Worm (Caenorhabditis elegans): ENCODE measurements around the gene cyp-35A2.

Gene cyp-35A2

DNA sequence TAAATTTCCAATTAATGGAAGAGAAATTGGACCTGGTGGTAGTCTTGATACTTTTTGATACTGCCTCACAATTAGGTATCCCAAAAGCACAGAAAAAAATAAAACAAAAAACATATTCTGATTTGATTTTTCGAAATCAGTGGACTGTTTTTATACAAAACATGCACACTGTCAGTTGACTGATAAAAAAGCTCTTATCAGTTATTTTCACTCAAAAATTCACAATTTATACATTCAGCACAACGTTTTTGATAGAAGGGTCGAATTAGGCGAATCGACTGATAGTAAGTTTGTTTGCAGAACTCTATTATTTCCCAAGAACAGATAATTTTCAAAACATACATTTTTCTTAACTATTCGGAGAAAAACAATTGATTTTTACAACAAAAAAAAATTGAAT is at the start of gene cyp-35A2:
cyp-35A2 (minus strand) TSS at position 124 of the 400 bp plus-strand sequence.
- TF ChIP-seq flt-1 (GFP tag; IDR thresholded peaks at IDR 0.05) (no peak), F13C5.2 (tag; optimal IDR thresholded peaks at IDR 0.05) (no peak), ceh-13 (GFP tag; optimal IDR thresholded peaks at IDR 0.05) (no peak), hmg-4 (GFP tag; optimal IDR thresholded peaks at IDR 0.05) (no peak), tbx-37 (GFP tag; conservative IDR thresholded peaks at IDR 0.05) (no peak), ama-1 (optimal IDR thresholded peaks at IDR 0.05) (no peak), tra-4 (tag; optimal IDR thresholded peaks at IDR 0.05) (no peak), ceh-36 (tag; optimal IDR thresholded peaks at IDR 0.05) (no peak)

DNA sequence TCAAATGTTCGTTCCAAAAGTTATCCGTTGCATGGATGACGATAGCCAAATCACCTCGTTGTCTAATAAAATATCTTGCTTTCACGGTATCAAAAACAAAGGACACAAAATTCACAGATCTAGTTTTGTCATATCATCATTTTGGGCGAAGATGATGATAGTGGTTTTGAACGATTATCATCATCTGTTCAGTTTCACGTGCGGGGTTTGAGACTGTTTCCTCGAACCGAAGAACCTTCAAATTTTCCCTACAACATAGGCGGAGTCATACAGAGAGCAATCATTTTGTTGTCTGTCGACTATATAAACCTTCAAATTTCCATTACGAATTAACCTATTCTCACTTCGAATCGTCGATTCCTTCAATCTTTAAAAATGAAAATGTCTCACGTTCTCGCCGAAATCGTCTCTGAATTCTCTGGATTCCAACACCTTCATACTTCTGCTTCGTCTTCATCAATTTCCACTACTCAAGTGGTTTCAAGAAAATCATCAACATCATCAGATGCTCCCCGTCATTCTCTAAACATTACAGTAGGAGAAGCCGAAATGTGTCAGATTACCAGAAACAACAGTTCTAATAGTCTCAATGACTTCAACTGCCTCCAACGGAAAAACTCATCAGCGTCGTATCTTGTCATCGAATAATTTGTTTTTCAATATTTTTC is 49.3 kb upstream of the cyp-35A2 start, which contains the start of gene F18E3.11:
F18E3.11 (plus strand) TSS at position 376 of the 668 bp plus-strand sequence.
- TF ChIP-seq ets-7 (tag; optimal IDR thresholded peaks at IDR 0.05) (no peak), flt-1 (GFP tag; IDR thresholded peaks at IDR 0.05) (no peak), pes-1 (GFP tag; IDR thresholded peaks at IDR 0.05) (no peak), ama-1 (optimal IDR thresholded peaks at IDR 0.05) (no peak), ceh-36 (tag; optimal IDR thresholded peaks at IDR 0.05) (no peak), tbx-37 (GFP tag; conservative IDR thresholded peaks at IDR 0.05) (no peak), aly-1 (tag; optimal IDR thresholded peaks at IDR 0.05) (no peak), F13C5.2 (tag; optimal IDR thresholded peaks at IDR 0.05) (no peak), tra-4 (tag; optimal IDR thresholded peaks at IDR 0.05) (no peak), hmg-4 (GFP tag; optimal IDR thresholded peaks at IDR 0.05) (no peak)

DNA sequence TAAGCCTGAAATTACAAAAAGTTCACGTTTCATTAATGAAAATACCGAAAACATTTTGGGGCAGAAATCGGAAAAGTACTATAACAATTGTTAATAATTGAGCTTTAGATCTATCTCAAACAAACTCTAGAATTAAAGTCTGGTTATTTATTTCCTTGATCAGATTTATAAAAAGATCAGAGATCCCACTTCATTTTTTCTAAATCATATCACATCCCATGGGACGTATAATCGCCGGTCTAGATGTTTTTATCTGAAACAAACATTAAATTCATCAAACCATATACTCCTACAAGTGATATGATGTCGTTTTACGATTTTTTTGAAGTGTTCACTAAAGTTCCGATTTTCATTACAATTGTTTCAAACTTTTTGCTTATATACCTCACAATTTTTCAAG is 47.7 kb upstream of the cyp-35A2 start, which contains the start of gene str-41:
str-41 (plus strand) TSS at position 301 of the 400 bp plus-strand sequence.
- TF ChIP-seq flt-1 (GFP tag; IDR thresholded peaks at IDR 0.05), result no peak
- TF ChIP-seq tbx-11 (GFP tag; IDR thresholded peaks at IDR 0.05), result no peak
- TF ChIP-seq tbx-37 (GFP tag; conservative IDR thresholded peaks at IDR 0.05), result no peak
- no peak for TF ChIP-seq hmbx-1 (tag; optimal IDR thresholded peaks at IDR 0.05)
- no peak for TF ChIP-seq scrt-1 (GFP tag; IDR thresholded peaks at IDR 0.05)
- no peak for TF ChIP-seq sea-1 (GFP tag; conservative IDR thresholded peaks at IDR 0.05)
- no peak for TF ChIP-seq hmg-4 (GFP tag; optimal IDR thresholded peaks at IDR 0.05)
- TF ChIP-seq ceh-36 (tag; optimal IDR thresholded peaks at IDR 0.05), result no peak
- no peak for TF ChIP-seq tra-4 (tag; optimal IDR thresholded peaks at IDR 0.05)
- no peak for TF ChIP-seq ceh-13 (GFP tag; optimal IDR thresholded peaks at IDR 0.05)
- no peak for TF ChIP-seq hnd-1 (tag; optimal IDR thresholded peaks at IDR 0.05)
- no peak for TF ChIP-seq pes-1 (GFP tag; IDR thresholded peaks at IDR 0.05)
- TF ChIP-seq F13C5.2 (tag; optimal IDR thresholded peaks at IDR 0.05), result no peak
- TF ChIP-seq ama-1 (optimal IDR thresholded peaks at IDR 0.05), result no peak
- TF ChIP-seq ets-7 (tag; optimal IDR thresholded peaks at IDR 0.05), result no peak
- no peak for TF ChIP-seq aly-1 (tag; optimal IDR thresholded peaks at IDR 0.05)
- TF ChIP-seq B0310.2 (tag; optimal IDR thresholded peaks at IDR 0.05), result no peak

DNA sequence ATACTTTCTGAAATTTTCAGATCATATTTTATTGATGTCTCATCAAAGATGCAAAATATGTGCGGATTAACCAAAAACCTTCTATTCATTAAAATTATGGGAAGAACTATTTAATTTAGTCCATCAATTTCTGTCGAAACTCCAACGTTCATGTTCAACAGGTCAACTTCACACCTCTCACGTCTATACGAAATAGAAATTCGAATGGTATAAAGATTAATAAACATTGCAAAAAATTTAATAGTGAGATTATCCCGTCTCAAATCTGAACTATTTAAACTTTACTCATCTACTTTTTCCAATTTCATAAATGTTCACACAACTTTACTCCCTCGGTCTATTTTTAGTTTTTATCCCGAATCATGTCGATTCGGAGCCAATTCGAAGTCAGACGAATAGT is 45.6 kb upstream of the cyp-35A2 start, which contains the start of gene R13D7.2:
R13D7.2 (plus strand) TSS at position 301 of the 400 bp plus-strand sequence.
- TF ChIP-seq tbx-37 (GFP tag; conservative IDR thresholded peaks at IDR 0.05), result no peak
- TF ChIP-seq ceh-13 (GFP tag; optimal IDR thresholded peaks at IDR 0.05), result no peak
- TF ChIP-seq hnd-1 (tag; optimal IDR thresholded peaks at IDR 0.05), result no peak
- TF ChIP-seq B0310.2 (tag; optimal IDR thresholded peaks at IDR 0.05), result no peak
- TF ChIP-seq aly-1 (tag; optimal IDR thresholded peaks at IDR 0.05), result no peak
- TF ChIP-seq flt-1 (GFP tag; IDR thresholded peaks at IDR 0.05), result no peak
- TF ChIP-seq scrt-1 (GFP tag; IDR thresholded peaks at IDR 0.05), result no peak
- no peak for TF ChIP-seq tra-4 (tag; optimal IDR thresholded peaks at IDR 0.05)
- TF ChIP-seq hmg-4 (GFP tag; optimal IDR thresholded peaks at IDR 0.05), result no peak
- TF ChIP-seq ama-1 (optimal IDR thresholded peaks at IDR 0.05), result no peak
- no peak for TF ChIP-seq hmbx-1 (tag; optimal IDR thresholded peaks at IDR 0.05)
- no peak for TF ChIP-seq F13C5.2 (tag; optimal IDR thresholded peaks at IDR 0.05)
- TF ChIP-seq tbx-11 (GFP tag; IDR thresholded peaks at IDR 0.05), result no peak
- no peak for TF ChIP-seq ceh-36 (tag; optimal IDR thresholded peaks at IDR 0.05)
- TF ChIP-seq pes-1 (GFP tag; IDR thresholded peaks at IDR 0.05), result no peak
- no peak for TF ChIP-seq sea-1 (GFP tag; conservative IDR thresholded peaks at IDR 0.05)
- TF ChIP-seq ets-7 (tag; optimal IDR thresholded peaks at IDR 0.05), result no peak

DNA sequence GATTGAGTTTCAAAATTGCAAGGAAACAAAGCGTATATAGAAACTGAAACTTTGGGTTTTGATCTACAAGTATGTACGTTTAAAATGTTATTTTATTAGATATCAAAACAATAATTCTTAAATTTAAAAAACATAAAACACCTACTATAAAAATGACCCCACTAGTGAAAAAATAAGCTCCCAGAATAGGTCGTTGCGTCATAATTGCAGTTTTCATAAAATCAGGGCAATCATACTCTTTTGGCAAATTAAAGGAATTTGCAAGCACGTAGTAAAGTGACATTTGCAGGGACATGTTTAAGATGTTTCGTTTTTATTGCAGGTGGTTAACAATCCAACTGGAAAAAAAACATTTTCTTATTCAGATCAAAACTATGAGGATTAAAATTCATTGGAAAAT is 44.5 kb upstream of the cyp-35A2 start, which contains the start of gene srt-6:
srt-6 (minus strand) TSS at position 295 of the 400 bp plus-strand sequence.
- TF ChIP-seq pes-1 (GFP tag; IDR thresholded peaks at IDR 0.05) (no peak), F13C5.2 (tag; optimal IDR thresholded peaks at IDR 0.05) (no peak), B0310.2 (tag; optimal IDR thresholded peaks at IDR 0.05) (no peak), ceh-36 (tag; optimal IDR thresholded peaks at IDR 0.05) (no peak), ets-7 (tag; optimal IDR thresholded peaks at IDR 0.05) (no peak), tbx-11 (GFP tag; IDR thresholded peaks at IDR 0.05) (no peak), hmbx-1 (tag; optimal IDR thresholded peaks at IDR 0.05) (no peak), tbx-37 (GFP tag; conservative IDR thresholded peaks at IDR 0.05) (no peak), hnd-1 (tag; optimal IDR thresholded peaks at IDR 0.05) (no peak), aly-1 (tag; optimal IDR thresholded peaks at IDR 0.05) (no peak), sea-1 (GFP tag; conservative IDR thresholded peaks at IDR 0.05) (no peak), flt-1 (GFP tag; IDR thresholded peaks at IDR 0.05) (no peak), scrt-1 (GFP tag; IDR thresholded peaks at IDR 0.05) (no peak), hmg-4 (GFP tag; optimal IDR thresholded peaks at IDR 0.05) (no peak), ama-1 (optimal IDR thresholded peaks at IDR 0.05) (no peak), tra-4 (tag; optimal IDR thresholded peaks at IDR 0.05) (no peak), ceh-13 (GFP tag; optimal IDR thresholded peaks at IDR 0.05) (no peak)

DNA sequence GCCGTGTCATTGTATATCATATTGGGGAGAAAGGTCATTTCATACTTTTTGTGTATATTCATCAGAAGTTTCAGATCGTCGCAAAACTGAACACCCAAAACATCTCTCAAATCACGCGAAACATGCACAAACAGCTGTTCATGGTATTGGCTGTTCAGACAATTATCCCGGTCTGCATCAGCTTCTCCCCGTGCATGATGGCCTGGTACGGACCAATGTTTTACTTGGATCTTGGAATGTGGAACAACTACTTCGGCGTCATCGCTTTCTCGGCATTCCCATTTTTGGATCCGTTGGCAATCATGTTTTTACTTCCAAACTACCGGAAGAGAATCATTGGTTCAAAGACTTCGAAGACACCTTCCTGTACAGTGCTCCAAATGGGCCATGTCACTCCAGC is 39.5 kb upstream of the cyp-35A2 start:
- TF ChIP-seq B0310.2 (tag; optimal IDR thresholded peaks at IDR 0.05) (no peak), scrt-1 (GFP tag; IDR thresholded peaks at IDR 0.05) (no peak), hmbx-1 (tag; optimal IDR thresholded peaks at IDR 0.05) (no peak), tra-4 (tag; optimal IDR thresholded peaks at IDR 0.05) (no peak), hnd-1 (tag; optimal IDR thresholded peaks at IDR 0.05) (no peak), flt-1 (GFP tag; IDR thresholded peaks at IDR 0.05) (no peak), ceh-13 (GFP tag; optimal IDR thresholded peaks at IDR 0.05) (no peak), aly-1 (tag; optimal IDR thresholded peaks at IDR 0.05) (no peak), F13C5.2 (tag; optimal IDR thresholded peaks at IDR 0.05) (no peak), hmg-4 (GFP tag; optimal IDR thresholded peaks at IDR 0.05) (no peak), ceh-36 (tag; optimal IDR thresholded peaks at IDR 0.05) (no peak), ets-7 (tag; optimal IDR thresholded peaks at IDR 0.05) (no peak), pes-1 (GFP tag; IDR thresholded peaks at IDR 0.05) (no peak), tbx-11 (GFP tag; IDR thresholded peaks at IDR 0.05) (no peak), tbx-37 (GFP tag; conservative IDR thresholded peaks at IDR 0.05) (no peak), sea-1 (GFP tag; conservative IDR thresholded peaks at IDR 0.05) (no peak), ama-1 (optimal IDR thresholded peaks at IDR 0.05) (no peak)
